Fruit fly (Drosophila melanogaster) whole organism, embryonic: ENCODE data around the gene CG31960.

ENCODE experiments used
- Asciz ChIP-seq: fragments of 200-800 bp; sonication (Bioruptor generic); optimal IDR thresholded peaks from 2 replicates; lab custom pipeline; 2017; ENCODE audit warnings: missing biosample characterization, mild to moderate bottlenecking, missing genetic modification characterization, missing genetic modification reagents
- B-H2 ChIP-seq: fragments of 200-800 bp; sonication (Bioruptor generic); optimal IDR thresholded peaks from 2 replicates; lab custom pipeline; 2018; ENCODE audit warnings: missing biosample characterization, mild to moderate bottlenecking, missing genetic modification characterization
- CG10321 ChIP-seq: fragments of 200-800 bp; sonication (Bioruptor generic); IDR thresholded peaks from 2 replicates; pipeline ENCODE4 v1.3.6; 2022; ENCODE audit warnings: missing biosample characterization, missing genetic modification characterization
- CG12236 ChIP-seq: fragments of 200-800 bp; sonication (Bioruptor generic); optimal IDR thresholded peaks from 2 replicates; lab custom pipeline; 2016; ENCODE audit warnings: missing biosample characterization, missing genetic modification characterization
- CG12391 ChIP-seq: fragments of 200-800 bp; sonication (Bioruptor generic); optimal IDR thresholded peaks from 3 replicates; lab custom pipeline; 2018; ENCODE audit warnings: missing biosample characterization, mild to moderate bottlenecking, missing genetic modification characterization, moderate library complexity
- CG13424 ChIP-seq: fragments of 200-800 bp; sonication (Bioruptor generic); optimal IDR thresholded peaks from 2 replicates; lab custom pipeline; 2019; ENCODE audit warnings: missing biosample characterization, mild to moderate bottlenecking, missing genetic modification characterization, moderate library complexity
- CG14710 ChIP-seq: fragments of 200-800 bp; sonication (Bioruptor generic); optimal IDR thresholded peaks from 3 replicates; lab custom pipeline; 2019; ENCODE audit warnings: missing biosample characterization, mild to moderate bottlenecking, missing genetic modification characterization, moderate library complexity
- CG14965 ChIP-seq: fragments of 200-800 bp; sonication (Bioruptor generic); optimal IDR thresholded peaks from 2 replicates; lab custom pipeline; 2016; ENCODE audit warnings: missing biosample characterization, missing genetic modification characterization, borderline replicate concordance
- CG15696 ChIP-seq: fragments of 200-800 bp; sonication (Bioruptor generic); optimal IDR thresholded peaks from 2 replicates; lab custom pipeline; 2019; ENCODE audit warnings: missing biosample characterization, mild to moderate bottlenecking, missing genetic modification characterization, moderate library complexity
- CG16863 ChIP-seq: fragments of 200-800 bp; sonication (Bioruptor generic); optimal IDR thresholded peaks from 3 replicates; lab custom pipeline; 2016; ENCODE audit warnings: missing biosample characterization, missing genetic modification characterization
- CG17328 ChIP-seq: fragments of 200-800 bp; sonication (Bioruptor generic); IDR thresholded peaks from 2 replicates; pipeline ENCODE4 v1.3.6; 2022; ENCODE audit warnings: missing biosample characterization, missing genetic modification characterization
- CG17829 ChIP-seq: fragments of 200-800 bp; optimal IDR thresholded peaks from 2 replicates; lab custom pipeline; 2019; ENCODE audit warnings: missing biosample characterization, mild to moderate bottlenecking, missing genetic modification characterization, moderate library complexity
- CG18262 ChIP-seq: fragments of 200-800 bp; optimal IDR thresholded peaks from 3 replicates; lab custom pipeline; 2019; ENCODE audit warnings: missing biosample characterization, mild to moderate bottlenecking, missing genetic modification characterization, moderate library complexity
- CG18476 ChIP-seq: fragments of 200-800 bp; sonication (Bioruptor generic); optimal IDR thresholded peaks from 2 replicates; lab custom pipeline; 2016; ENCODE audit warnings: missing biosample characterization, mild to moderate bottlenecking, missing genetic modification characterization
- CG2120 ChIP-seq: fragments of 200-800 bp; sonication (Bioruptor generic); optimal IDR thresholded peaks from 3 replicates; lab custom pipeline; 2016; ENCODE audit warnings: missing biosample characterization, missing genetic modification characterization
- CG31388 ChIP-seq: fragments of 200-800 bp; sonication (Bioruptor generic); optimal IDR thresholded peaks from 2 replicates; lab custom pipeline; 2016; ENCODE audit warnings: missing biosample characterization, missing genetic modification characterization
- CG3281 ChIP-seq: fragments of 200-800 bp; sonication (Bioruptor generic); optimal IDR thresholded peaks from 3 replicates; lab custom pipeline; 2017; ENCODE audit warnings: missing biosample characterization, mild to moderate bottlenecking, missing genetic modification characterization
- CG7839 ChIP-seq: fragments of 200-800 bp; sonication (Bioruptor generic); optimal IDR thresholded peaks from 3 replicates; lab custom pipeline; 2018; ENCODE audit warnings: missing biosample characterization, mild to moderate bottlenecking, missing genetic modification characterization, moderate library complexity
- CG8359 ChIP-seq: fragments of 200-800 bp; sonication (Bioruptor generic); optimal IDR thresholded peaks from 2 replicates; lab custom pipeline; 2017; ENCODE audit warnings: missing biosample characterization, mild to moderate bottlenecking, missing genetic modification characterization, borderline replicate concordance
- CG9727 ChIP-seq: fragments of 200-800 bp; sonication (Bioruptor generic); optimal IDR thresholded peaks from 3 replicates; lab custom pipeline; 2017; ENCODE audit warnings: missing biosample characterization, mild to moderate bottlenecking, missing genetic modification characterization
- Gug ChIP-seq: fragments of 200-800 bp; sonication (Bioruptor generic); IDR thresholded peaks from 4 replicates; pipeline ENCODE4 v1.3.6; 2022; ENCODE audit warnings: missing biosample characterization, missing genetic modification characterization
- H15 ChIP-seq: fragments of 200-800 bp; sonication (Bioruptor generic); IDR thresholded peaks from 3 replicates; pipeline ENCODE4 v1.3.6; 2022; ENCODE audit warnings: missing biosample characterization, missing genetic modification characterization
- Hmr ChIP-seq: fragments of 200-800 bp; sonication (Bioruptor generic); optimal IDR thresholded peaks from 3 replicates; lab custom pipeline; 2017; ENCODE audit warnings: mild to moderate bottlenecking, missing biosample characterization, missing genetic modification reagents, missing genetic modification characterization
- Med ChIP-seq: fragments of 200-800 bp; sonication (Bioruptor generic); peaks from one replicate; lab custom pipeline; 2016; ENCODE audit warnings: missing biosample characterization, missing genetic modification characterization, mild to moderate bottlenecking, inconsistent platforms, moderate library complexity
- Nf-YB ChIP-seq: fragments of 200-800 bp; sonication (Bioruptor generic); optimal IDR thresholded peaks from 3 replicates; lab custom pipeline; 2019; ENCODE audit warnings: missing biosample characterization, mild to moderate bottlenecking, missing genetic modification characterization, moderate library complexity
- Opbp ChIP-seq: fragments of 200-800 bp; sonication (Bioruptor generic); IDR thresholded peaks from 3 replicates; pipeline ENCODE4 v1.3.6; 2022; ENCODE audit warnings: missing biosample characterization, missing genetic modification characterization; ENCODE audit not compliant: partially characterized antibody
- Sox100B ChIP-seq: fragments of 200-800 bp; sonication (Bioruptor generic); optimal IDR thresholded peaks from 3 replicates; lab custom pipeline; 2018; ENCODE audit warnings: missing biosample characterization, mild to moderate bottlenecking, missing genetic modification characterization
- Sox102F ChIP-seq: fragments of 200-800 bp; sonication (Bioruptor generic); optimal IDR thresholded peaks from 2 replicates; lab custom pipeline; 2018; ENCODE audit warnings: missing biosample characterization, mild to moderate bottlenecking, missing genetic modification characterization, moderate library complexity
- Sry-δ ChIP-seq: fragments of 200-800 bp; sonication (Bioruptor generic); optimal IDR thresholded peaks from 2 replicates; lab custom pipeline; 2016; ENCODE audit warnings: missing biosample characterization, missing genetic modification characterization
- Ssrp ChIP-seq: fragments of 200-800 bp; sonication (Bioruptor generic); optimal IDR thresholded peaks from 2 replicates; lab custom pipeline; 2018; ENCODE audit warnings: missing biosample characterization, mild to moderate bottlenecking, missing genetic modification characterization, moderate library complexity
- Usf ChIP-seq: fragments of 200-800 bp; sonication (Bioruptor generic); optimal IDR thresholded peaks from 2 replicates; lab custom pipeline; 2017; ENCODE audit warnings: missing genotype, missing biosample characterization, missing genetic modification characterization
- bsh ChIP-seq, 2 experiments: fragments of 200-800 bp; sonication (Bioruptor generic); optimal IDR thresholded peaks; 2 replicates each; lab custom pipeline; 2017 to 2018; ENCODE audit warnings: mild to moderate bottlenecking in 2 of 2, missing biosample characterization in 2 of 2, missing genetic modification characterization in 2 of 2, moderate library complexity in 1 of 2
- chinmo ChIP-seq: fragments of 200-800 bp; sonication (Bioruptor generic); IDR thresholded peaks from 4 replicates; pipeline ENCODE4 v1.3.6; 2022; ENCODE audit warnings: missing biosample characterization, missing genetic modification characterization; ENCODE audit not compliant: partially characterized antibody
- dmrt11E ChIP-seq: fragments of 200-800 bp; sonication (Bioruptor generic); optimal IDR thresholded peaks from 3 replicates; lab custom pipeline; 2018; ENCODE audit warnings: missing biosample characterization, mild to moderate bottlenecking, missing genetic modification characterization, moderate library complexity
- hkb ChIP-seq, 2 experiments: fragments of 200-800 bp in 1 of 2; fragments of >200 bp in 1 of 2; sonication (Bioruptor generic) in 1 of 2; IDR thresholded peaks in 1 of 2; optimal IDR thresholded peaks in 1 of 2; 2 replicates each; pipeline versions ENCODE4 v1.3.6 to Lab custom; 2017 to 2022; ENCODE audit warnings: missing biosample characterization in 1 of 2, missing genetic modification characterization in 1 of 2
- ind ChIP-seq: fragments of 200-800 bp; sonication (Bioruptor generic); optimal IDR thresholded peaks from 3 replicates; lab custom pipeline; 2016; ENCODE audit warnings: missing biosample characterization, missing genetic modification characterization
- insv ChIP-seq, 2 experiments: fragments of 200-800 bp; sonication (Bioruptor generic); optimal IDR thresholded peaks; 3 replicates each; lab custom pipeline; 2016 to 2018; ENCODE audit warnings: missing biosample characterization in 2 of 2, missing genetic modification characterization in 2 of 2
- jumu ChIP-seq: fragments of 200-800 bp; sonication (Bioruptor generic); optimal IDR thresholded peaks from 3 replicates; lab custom pipeline; 2016; ENCODE audit warnings: missing biosample characterization, missing genetic modification characterization
- lola ChIP-seq, 3 experiments: fragments of >200 bp in 2 of 3; fragments of 200-800 bp in 1 of 3; sonication (Bioruptor generic) in 1 of 3; optimal IDR thresholded peaks; 2 replicates each; lab custom pipeline; 2017 to 2019; ENCODE audit warnings: missing biosample characterization in 3 of 3, missing genetic modification characterization in 3 of 3, mild to moderate bottlenecking in 1 of 3, moderate library complexity in 1 of 3
- nmo ChIP-seq: fragments of 200-800 bp; sonication (Bioruptor generic); optimal IDR thresholded peaks from 2 replicates; lab custom pipeline; 2018; ENCODE audit warnings: missing biosample characterization, mild to moderate bottlenecking, missing genetic modification characterization, moderate library complexity
- org-1 ChIP-seq: fragments of 200-800 bp; sonication (Bioruptor generic); optimal IDR thresholded peaks from 2 replicates; lab custom pipeline; 2017; ENCODE audit warnings: missing biosample characterization, missing genetic modification characterization
- sc ChIP-seq, 3 experiments: fragments of >200 bp in 2 of 3; fragments of 200-800 bp in 1 of 3; sonication (Bioruptor generic) in 1 of 3; optimal IDR thresholded peaks; 2 replicates in 2 of 3; 3 replicates in 1 of 3; lab custom pipeline; 2017; ENCODE audit warnings: mild to moderate bottlenecking in 1 of 3, missing biosample characterization in 1 of 3, missing genetic modification characterization in 1 of 3, missing genetic modification reagents in 1 of 3
- sisA ChIP-seq: fragments of 200-800 bp; sonication (Bioruptor generic); IDR thresholded peaks from 2 replicates; pipeline ENCODE4 v1.3.6; 2022; ENCODE audit warnings: missing biosample characterization, missing genetic modification characterization
- tin ChIP-seq: fragments of 200-800 bp; sonication (Bioruptor generic); optimal IDR thresholded peaks from 3 replicates; lab custom pipeline; 2016; ENCODE audit warnings: missing biosample characterization, missing genetic modification characterization
- ttk ChIP-seq: fragments of 200-800 bp; sonication (Bioruptor generic); IDR thresholded peaks from 2 replicates; pipeline ENCODE4 v2.1.2; 2022; ENCODE audit warnings: missing biosample characterization, missing genetic modification characterization
- vvl ChIP-seq: fragments of 200-800 bp; sonication (Bioruptor generic); IDR thresholded peaks from 2 replicates; pipeline ENCODE4 v1.3.6; 2022; ENCODE audit warnings: missing biosample characterization, missing genetic modification characterization

The CG31960 gene

dm6 chr2L:3775767-3776351 is 8.9 kb upstream of the CG31960 start (continued):
- TF ChIP-seq nmo (peak; percentile 72), CG15696 (tag; lab: Kevin White, UChicago) (peak; percentile 54), CG14710 (tag; lab: Kevin White, UChicago) (peak; percentile 51), CG18476 (GFP tag; lab: Kevin White, UChicago) (peak; percentile 25), Asciz (peak; percentile 21), vvl (GFP tag; lab: Robert Waterston, UW) (peak; percentile 6; the same call in 1 of the 2 replicates), CG14965 (no peak), bsh (GFP tag; optimal IDR thresholded peaks at IDR 0.05; lab: Kevin White, UChicago) (peak in 1 of 2 experiments; percentile 5), Opbp (0 out of 3 replicates have a peak, but pooled peaks have one; percentile 15), CG16863 (GFP tag; lab: Kevin White, UChicago) (peak; percentile 52), CG12391 (tag; lab: Kevin White, UChicago) (peak; percentile 62), ttk (GFP tag; lab: Robert Waterston, UW) (peak; percentile 33; the same call in 1 of the 2 replicates), CG12236 (GFP tag; lab: Kevin White, UChicago) (no peak), Sry-δ (GFP tag; lab: Kevin White, UChicago) (no peak), CG7839 (tag; lab: Kevin White, UChicago) (peak; percentile 43), CG3281 (GFP tag; lab: Kevin White, UChicago) (peak; percentile 1), sisA (GFP tag; lab: Robert Waterston, UW) (peak; percentile 54; the same call in 1 of the 2 replicates), Sox102F (peak; percentile 51), Sox100B (GFP tag; lab: Kevin White, UChicago) (peak; percentile 18), jumu (GFP tag; lab: Kevin White, UChicago) (peak; percentile 38), CG17829 (peak; percentile 60), CG17328 (peak; percentile 30; the same call in 1 of the 2 replicates), CG10321 (GFP tag; lab: Robert Waterston, UW) (no peak), lola (GFP tag; optimal IDR thresholded peaks at IDR 0.05; lab: Kevin White, UChicago) (peak in 1 of 3 experiments; percentile 67), Usf (peak; percentile 18), ind (peak; percentile 9), Med (GFP tag; lab: Kevin White, UChicago) (peak; percentile 46), Hmr (GFP tag; lab: Kevin White, UChicago) (peak; percentile 3), CG2120 (GFP tag; lab: Kevin White, UChicago) (peak; percentile 32), sc (optimal IDR thresholded peaks at IDR 0.05; lab: Kevin White, UChicago) (no peak), sc (GFP tag; optimal IDR thresholded peaks at IDR 0.05; lab: Kevin White, UChicago) (peak; percentile 40), dmrt11E (tag; lab: Kevin White, UChicago) (peak; percentile 78), CG13424 (tag; lab: Kevin White, UChicago) (peak; percentile 34), CG18262 (tag; lab: Kevin White, UChicago) (peak; percentile 74), CG8359 (GFP tag; lab: Kevin White, UChicago) (no peak), org-1 (peak; percentile 68), hkb (optimal IDR thresholded peaks at IDR 0.05; lab: Kevin White, UChicago) (no peak), hkb (GFP tag; IDR thresholded peaks at IDR 0.05; lab: Robert Waterston, UW) (0 out of 2 replicates have a peak, but pooled peaks have one; percentile 29), H15 (GFP tag; lab: Robert Waterston, UW) (0 out of 3 replicates have a peak, but pooled peaks have one; percentile 38), B-H2 (GFP tag; lab: Kevin White, UChicago) (no peak), CG31388 (no peak), chinmo (no peak), tin (GFP tag; lab: Kevin White, UChicago) (peak; percentile 15), Nf-YB (peak; percentile 23), Ssrp (tag; lab: Kevin White, UChicago) (peak; percentile 47), CG9727 (peak; percentile 74), insv (GFP tag; optimal IDR thresholded peaks at IDR 0.05; lab: Kevin White, UChicago) (no peak), Gug (GFP tag; lab: Robert Waterston, UW) (0 out of 4 replicates have a peak, but pooled peaks have one; percentile 24)
